Worm (Caenorhabditis elegans) whole organism, L2 larva: Measurements from ENCODE around the gene cex-1.

Experiments
- C34F6.9 ChIP-seq: fragments of 150-350 bp; optimal IDR thresholded peaks from 2 replicates; lab custom pipeline; 2014; ENCODE audit warnings: missing biosample characterization, missing genetic modification characterization
- ZK546.5 ChIP-seq: sonication (generic microtip); optimal IDR thresholded peaks from 2 replicates; lab custom pipeline; 2017; ENCODE audit warnings: missing biosample characterization, missing genetic modification characterization
- aly-2 ChIP-seq: fragments of 150-350 bp; optimal IDR thresholded peaks from 2 replicates; lab custom pipeline; 2014; ENCODE audit warnings: missing biosample characterization, missing genetic modification characterization
- ceh-16 ChIP-seq: fragments of 150-350 bp; optimal IDR thresholded peaks from 2 replicates; lab custom pipeline; 2014; ENCODE audit warnings: missing biosample characterization, missing genetic modification characterization
- elt-1 ChIP-seq: fragments of 150-350 bp; optimal IDR thresholded peaks from 2 replicates; lab custom pipeline; 2014; ENCODE audit warnings: missing biosample characterization, missing genetic modification characterization
- lin-13 ChIP-seq: fragments of 150-350 bp; optimal IDR thresholded peaks from 2 replicates; lab custom pipeline; 2014; ENCODE audit warnings: missing biosample characterization, missing genetic modification reagents, missing genetic modification characterization
- mab-5 ChIP-seq: fragments of 150-350 bp; optimal IDR thresholded peaks from 2 replicates; lab custom pipeline; 2014; ENCODE audit warnings: missing biosample characterization, missing genetic modification characterization
- nhr-23 ChIP-seq: fragments of 150-350 bp; optimal IDR thresholded peaks from 2 replicates; lab custom pipeline; 2014; ENCODE audit warnings: missing biosample characterization, missing genetic modification reagents, missing genetic modification characterization
- nhr-237 ChIP-seq: fragments of 150-350 bp; optimal IDR thresholded peaks from 2 replicates; lab custom pipeline; 2014; ENCODE audit warnings: missing biosample characterization, missing genetic modification characterization
- skn-1 ChIP-seq: sonication (generic microtip); optimal IDR thresholded peaks from 2 replicates; lab custom pipeline; 2017; ENCODE audit warnings: missing biosample characterization, missing genetic modification characterization
- unc-62 ChIP-seq: fragments of 150-350 bp; optimal IDR thresholded peaks from 2 replicates; lab custom pipeline; 2014; ENCODE audit warnings: missing biosample characterization, missing genetic modification reagents, missing genetic modification characterization
- zag-1 ChIP-seq: fragments of 150-350 bp; optimal IDR thresholded peaks from 2 replicates; lab custom pipeline; 2014; ENCODE audit warnings: missing biosample characterization, missing genetic modification characterization
- ztf-11 ChIP-seq: sonication (generic microtip); optimal IDR thresholded peaks from 2 replicates; lab custom pipeline; 2017; ENCODE audit warnings: missing biosample characterization, missing genetic modification characterization

- TF ChIP-seq ZK546.5 (tag; lab: Kevin White, UChicago), result no peak
- TF ChIP-seq elt-1, result no peak
- TF ChIP-seq C34F6.9, result no peak
- no peak for TF ChIP-seq aly-2 (tag; lab: Kevin White, UChicago)
- no peak for TF ChIP-seq nhr-237
- no peak for TF ChIP-seq ztf-11 (tag; lab: Kevin White, UChicago)
- no peak for TF ChIP-seq zag-1 (tag; lab: Kevin White, UChicago)
- TF ChIP-seq mab-5 (tag; lab: Kevin White, UChicago), result no peak
- no peak for TF ChIP-seq lin-13
- no peak for TF ChIP-seq ceh-16 (tag; lab: Kevin White, UChicago)
- no peak for TF ChIP-seq nhr-23 (tag; lab: Kevin White, UChicago)
- TF ChIP-seq skn-1 (tag; lab: Kevin White, UChicago), result no peak
- no peak for TF ChIP-seq unc-62 (GFP tag; lab: Kevin White, UChicago)
Measured at ce11 chrII:5447381-5447780, at the start of gene cex-1.
